Worm (Caenorhabditis elegans) whole organism, midembryonic: ENCODE results near the gene F19G12.1.

ENCODE experiments used
- T22C8.4 ChIP-seq: fragments of 200-800 bp; sonication (Bioruptor generic); IDR thresholded peaks from 2 replicates; pipeline ENCODE4 v1.3.6; 2022; ENCODE audit warnings: missing genetic modification characterization, missing compliant biosample characterization
- cog-1 ChIP-seq: sonication (generic microtip); optimal IDR thresholded peaks from 2 replicates; lab custom pipeline; 2016; ENCODE audit warnings: missing genetic modification characterization, missing compliant biosample characterization
- flt-1 ChIP-seq: fragments of 200-800 bp; sonication (Bioruptor generic); IDR thresholded peaks from 2 replicates; pipeline ENCODE4 v1.3.6; 2022; ENCODE audit warnings: missing genetic modification characterization, missing compliant biosample characterization

- TF ChIP-seq T22C8.4 (no peak), flt-1 (GFP tag; lab: Robert Waterston, UW) (no peak), cog-1 (tag; lab: Kevin White, UChicago) (no peak)
Measured at ce11 chrX:1386893-1387367, 43.9 kb upstream of the F19G12.1 start, which contains the start of gene F56C3.1.
